Worm (Caenorhabditis elegans): ENCODE measurements around the gene Y57G11C.1142.

The Y57G11C.1142 gene

ce11 chrIV:14766382-14766781, 36.0 kb upstream of the Y57G11C.1142 start, which contains the start of gene vti-1:
vti-1 (minus strand) TSS chrIV:14766665.
- peak; percentile 87 for TF ChIP-seq attf-6 (GFP tag; IDR thresholded peaks at IDR 0.05)
- peak; percentile 18 for TF ChIP-seq tbp1 (GFP tag; optimal IDR thresholded peaks at IDR 0.05)
- peak; percentile 6; the same call in 1 of the 2 replicates for TF ChIP-seq madf-6 (GFP tag; IDR thresholded peaks at IDR 0.05)
- TF ChIP-seq snpc-4 (GFP tag; optimal IDR thresholded peaks at IDR 0.05): no peak
- peak in 2 of 4 experiments; percentile 3 to 82 for TF ChIP-seq snpc-4 (tag; optimal IDR thresholded peaks at IDR 0.05)
- TF ChIP-seq mcd-1 (GFP tag; IDR thresholded peaks at IDR 0.05): 0 out of 2 replicates have a peak, but pooled peaks have one; percentile 34
- 0 out of 2 replicates have a peak, but pooled peaks have one; percentile 14 for TF ChIP-seq D2030.7 (GFP tag; IDR thresholded peaks at IDR 0.05)
- TF ChIP-seq attf-5 (GFP tag; optimal IDR thresholded peaks at IDR 0.05): no peak
- peak; percentile 47; the same call in 1 of the 2 replicates for TF ChIP-seq ekl-4 (GFP tag; IDR thresholded peaks at IDR 0.05)
- no peak for TF ChIP-seq zfh-2 (GFP tag; conservative IDR thresholded peaks at IDR 0.05)

- TF ChIP-seq pbrm-1 (GFP tag; IDR thresholded peaks at IDR 0.05) (peak; percentile 79), efl-1 (GFP tag; optimal IDR thresholded peaks at IDR 0.05) (peak; percentile 54), attf-3 (GFP tag; conservative IDR thresholded peaks at IDR 0.05) (peak; percentile 100), attf-6 (GFP tag; IDR thresholded peaks at IDR 0.05) (peak; percentile 92), madf-8 (GFP tag; conservative IDR thresholded peaks at IDR 0.05) (peak; percentile 56), snpc-1.3 (tag; optimal IDR thresholded peaks at IDR 0.05; ENCODE audit: insufficient read depth) (peak; percentile 90), snpc-4 (GFP tag; optimal IDR thresholded peaks at IDR 0.05) (peak; percentile 83), snpc-4 (tag; optimal IDR thresholded peaks at IDR 0.05) (peak; percentile 73 to 93 (median 86)), cebp-1 (GFP tag; IDR thresholded peaks at IDR 0.05) (peak; percentile 93), cebp-1 (tag; optimal IDR thresholded peaks at IDR 0.05) (peak; percentile 96), lsl-1 (GFP tag; optimal IDR thresholded peaks at IDR 0.05) (peak; percentile 45), attf-5 (GFP tag; optimal IDR thresholded peaks at IDR 0.05) (peak; percentile 79), snpc-1.1 (tag; optimal IDR thresholded peaks at IDR 0.05; ENCODE audit: insufficient read depth) (peak; percentile 60), tlf-1 (GFP tag; optimal IDR thresholded peaks at IDR 0.05) (peak; percentile 20), sea-2 (GFP tag; IDR thresholded peaks at IDR 0.05) (no peak), xnd-1 (tag; optimal IDR thresholded peaks at IDR 0.05) (peak; percentile 12), ztf-18 (tag; optimal IDR thresholded peaks at IDR 0.05) (peak; percentile 58), lin-35 (GFP tag; optimal IDR thresholded peaks at IDR 0.05) (peak in 2 of 3 experiments; percentile 12 to 83), hmg-1.2 (GFP tag; IDR thresholded peaks at IDR 0.05) (peak; percentile 99), F33H1.4 (GFP tag; IDR thresholded peaks at IDR 0.05) (peak; percentile 56; the same call in 1 of the 2 replicates), ekl-4 (GFP tag; IDR thresholded peaks at IDR 0.05) (peak; percentile 58; the same call in 1 of the 2 replicates), hmg-20 (GFP tag; IDR thresholded peaks at IDR 0.05) (0 out of 2 replicates have a peak, but pooled peaks have one; percentile 50), snpc-3.4 (tag; optimal IDR thresholded peaks at IDR 0.05) (peak; percentile 36), ztf-25 (GFP tag; IDR thresholded peaks at IDR 0.05) (no peak), B0336.3 (GFP tag; IDR thresholded peaks at IDR 0.05) (peak; percentile 68), athp-1 (tag; optimal IDR thresholded peaks at IDR 0.05) (peak; percentile 30), nfya-1 (tag; optimal IDR thresholded peaks at IDR 0.05; ENCODE audit: borderline replicate concordance, insufficient read depth) (no peak), rcor-1 (GFP tag; IDR thresholded peaks at IDR 0.05) (peak; percentile 83), cebp-2 (GFP tag; IDR thresholded peaks at IDR 0.05) (no peak), nfyb-1 (GFP tag; IDR thresholded peaks at IDR 0.05) (peak; percentile 42; the same call in 1 of the 2 replicates), tbp1 (GFP tag; optimal IDR thresholded peaks at IDR 0.05) (peak; percentile 72), ceh-27 (GFP tag; optimal IDR thresholded peaks at IDR 0.05) (peak; percentile 74), T26A5.8 (tag; optimal IDR thresholded peaks at IDR 0.05) (no peak), lir-1 (GFP tag; conservative IDR thresholded peaks at IDR 0.05) (peak; percentile 58; the same call in 1 of the 2 replicates), K12H6.12 (tag; optimal IDR thresholded peaks at IDR 0.05) (peak; percentile 69), ama-1 (optimal IDR thresholded peaks at IDR 0.05) (peak; percentile 27), ama-1 (GFP tag; optimal IDR thresholded peaks at IDR 0.05) (no peak), K11D2.4 (GFP tag; IDR thresholded peaks at IDR 0.05) (peak; percentile 70), mcd-1 (GFP tag; IDR thresholded peaks at IDR 0.05) (peak; percentile 99), aptf-3 (GFP tag; IDR thresholded peaks at IDR 0.05) (no peak), F55B11.4 (tag; optimal IDR thresholded peaks at IDR 0.05; ENCODE audit: borderline replicate concordance, insufficient read depth) (no peak)
Observed at ce11 chrIV:14767693-14768251, 34.6 kb upstream of the Y57G11C.1142 start, which contains the start of the genes mrps-7 and Y57G11C.3. mrps-7 (minus strand) TSS chrIV:14767730. Y57G11C.3 (plus strand) TSS chrIV:14768201.
